Worm (Caenorhabditis elegans) whole organism, late embryonic: Measurements from ENCODE around the gene T22C8.4.

ENCODE experiments used
- ceh-34 ChIP-seq: sonication (generic microtip); optimal IDR thresholded peaks from 2 replicates; lab custom pipeline; 2016; ENCODE audit warnings: mild to moderate bottlenecking, missing genetic modification characterization, missing compliant biosample characterization
- eyg-1 ChIP-seq: sonication (generic microtip); optimal IDR thresholded peaks from 2 replicates; lab custom pipeline; 2016; ENCODE audit warnings: missing genotype, missing genetic modification characterization, missing compliant biosample characterization
- fkh-10 ChIP-seq: fragments of 150-350 bp; optimal IDR thresholded peaks from 2 replicates; lab custom pipeline; 2014; ENCODE audit warnings: missing biosample characterization, missing genetic modification reagents, missing genetic modification characterization
- hlh-13 ChIP-seq: fragments of 200-800 bp; sonication (Bioruptor generic); optimal IDR thresholded peaks from 2 replicates; lab custom pipeline; 2018; ENCODE audit warnings: mild to moderate bottlenecking, missing genetic modification characterization, missing compliant biosample characterization
- lim-6 ChIP-seq: sonication (generic microtip); optimal IDR thresholded peaks from 2 replicates; lab custom pipeline; 2016; ENCODE audit warnings: missing genetic modification characterization, missing compliant biosample characterization
- nhr-11 ChIP-seq: fragments of 150-350 bp; optimal IDR thresholded peaks from 2 replicates; lab custom pipeline; 2014; ENCODE audit warnings: missing biosample characterization, missing genetic modification characterization
- pha-2 ChIP-seq: sonication (generic microtip); optimal IDR thresholded peaks from 2 replicates; lab custom pipeline; 2017; ENCODE audit warnings: mild to moderate bottlenecking, missing genetic modification characterization, missing compliant biosample characterization
- pha-4 ChIP-seq: fragments of 150-350 bp; optimal IDR thresholded peaks from 2 replicates; lab custom pipeline; 2018; ENCODE audit warnings: missing biosample characterization, missing genetic modification reagents, missing genetic modification characterization
- pqm-1 ChIP-seq: sonication (generic microtip); optimal IDR thresholded peaks from 2 replicates; lab custom pipeline; 2016; ENCODE audit warnings: missing genetic modification characterization, missing compliant biosample characterization
- sdc-2 ChIP-seq: sonication (generic microtip); optimal IDR thresholded peaks from 2 replicates; lab custom pipeline; 2016; ENCODE audit warnings: missing genotype, missing genetic modification characterization, missing compliant biosample characterization
- sox-4 ChIP-seq: sonication (generic microtip); optimal IDR thresholded peaks from 2 replicates; lab custom pipeline; 2017; ENCODE audit warnings: mild to moderate bottlenecking, missing genetic modification characterization, inconsistent platforms, missing compliant biosample characterization

DNA sequence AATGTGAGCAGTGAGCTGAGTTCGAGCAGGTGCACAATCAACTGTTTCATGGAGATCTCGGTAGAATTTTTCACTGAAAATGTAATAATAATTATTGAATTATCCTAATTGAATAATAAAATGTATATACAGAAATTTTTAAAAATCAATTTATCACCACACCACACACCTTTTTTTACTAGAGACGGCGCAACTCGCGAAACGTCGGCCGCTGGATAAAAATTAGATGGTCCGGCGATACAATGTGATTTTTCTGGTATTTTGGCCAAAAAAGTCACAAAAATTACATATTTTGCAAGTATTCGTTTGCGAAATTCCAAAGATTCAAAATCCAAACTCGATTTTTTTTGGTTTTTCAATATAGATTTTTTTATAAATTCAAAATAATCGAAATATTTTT, 47.5 kb upstream of the T22C8.4 start:
- no peak for TF ChIP-seq pha-2 (tag; lab: Kevin White, UChicago)
- no peak for TF ChIP-seq lim-6 (tag; lab: Kevin White, UChicago)
- no peak for TF ChIP-seq ceh-34
- TF ChIP-seq nhr-11 (tag; lab: Kevin White, UChicago) = no peak
- no peak for TF ChIP-seq pha-4
- TF ChIP-seq pqm-1 = no peak
- no peak for TF ChIP-seq fkh-10 (GFP tag; lab: Kevin White, UChicago)
- TF ChIP-seq sox-4 (tag; lab: Kevin White, UChicago) = no peak
- TF ChIP-seq sdc-2 (tag; lab: Kevin White, UChicago) = no peak
- TF ChIP-seq eyg-1 (tag; lab: Kevin White, UChicago) = no peak
- no peak for TF ChIP-seq hlh-13
